Worm (Caenorhabditis elegans): Measurements from ENCODE around the gene Y44F5A.1.

- TF ChIP-seq C08G9.2 (tag; optimal IDR thresholded peaks at IDR 0.05) (no peak), ceh-18 (tag; optimal IDR thresholded peaks at IDR 0.05) (no peak), syd-9 (tag; optimal IDR thresholded peaks at IDR 0.05) (no peak), pha-4 (tag; optimal IDR thresholded peaks at IDR 0.05) (no peak), ama-1 (optimal IDR thresholded peaks at IDR 0.05) (no peak), unc-86 (tag; optimal IDR thresholded peaks at IDR 0.05) (no peak), tbx-2 (tag; optimal IDR thresholded peaks at IDR 0.05) (no peak), fkh-6 (tag; optimal IDR thresholded peaks at IDR 0.05) (no peak), fkh-10 (GFP tag; optimal IDR thresholded peaks at IDR 0.05) (no peak)
Measured at ce11 chrIII:4208210-4208609, 39.3 kb downstream of the Y44F5A.1 start.
